Fruit fly (Drosophila melanogaster) whole organism, wandering third instar larva: ENCODE results near the gene CG18266.

Source experiments
- Abd-B ChIP-seq: fragments of >200 bp; optimal IDR thresholded peaks from 2 replicates; lab custom pipeline; 2017; ENCODE audit warnings: missing biosample characterization, missing genetic modification characterization
- CG32264 ChIP-seq: fragments of 200-800 bp; sonication (Bioruptor generic); optimal IDR thresholded peaks from 2 replicates; lab custom pipeline; 2016; ENCODE audit warnings: missing biosample characterization, missing genetic modification characterization
- CG9705 ChIP-seq: fragments of 200-800 bp; sonication (Bioruptor generic); optimal IDR thresholded peaks from 2 replicates; lab custom pipeline; 2018; ENCODE audit warnings: missing biosample characterization, mild to moderate bottlenecking, missing genetic modification characterization
- Dfd ChIP-seq: fragments of >200 bp; optimal IDR thresholded peaks from 2 replicates; lab custom pipeline; 2017; ENCODE audit warnings: missing biosample characterization, missing genetic modification characterization
- Dif ChIP-seq: fragments of 200-275, 200-300 bp; sonication (Bioruptor generic); optimal IDR thresholded peaks from 2 replicates; lab custom pipeline; 2018; ENCODE audit warnings: missing biosample characterization, missing genetic modification characterization; ENCODE audit not compliant: partially characterized antibody
- GATAd ChIP-seq: sonication (Bioruptor generic); optimal IDR thresholded peaks from 2 replicates; lab custom pipeline; 2016; ENCODE audit warnings: missing biosample characterization, missing genetic modification characterization
- HLH106 ChIP-seq: fragments of 200-800 bp; optimal IDR thresholded peaks from 3 replicates; lab custom pipeline; 2019; ENCODE audit warnings: missing biosample characterization, mild to moderate bottlenecking, missing genetic modification characterization, moderate library complexity
- Hr78 ChIP-seq: fragments of >200 bp; optimal IDR thresholded peaks from 2 replicates; lab custom pipeline; 2017; ENCODE audit warnings: missing biosample characterization, missing genetic modification characterization
- Hr83 ChIP-seq: fragments of 200-300 bp; sonication (Bioruptor generic); optimal IDR thresholded peaks from 2 replicates; lab custom pipeline; 2016; ENCODE audit warnings: missing biosample characterization, mild to moderate bottlenecking, missing genetic modification characterization, moderate library complexity; ENCODE audit not compliant: poor library complexity, severe bottlenecking
- Mio ChIP-seq: sonication (Bioruptor generic); optimal IDR thresholded peaks from 2 replicates; lab custom pipeline; 2016; ENCODE audit warnings: missing biosample characterization, missing genetic modification characterization
- Myc ChIP-seq: fragments of >200 bp; optimal IDR thresholded peaks from 2 replicates; lab custom pipeline; 2017
- OdsH ChIP-seq: fragments of 200-800 bp; sonication (Bioruptor generic); optimal IDR thresholded peaks from 2 replicates; lab custom pipeline; 2016; ENCODE audit warnings: missing biosample characterization, mild to moderate bottlenecking, missing genetic modification characterization
- Rel ChIP-seq, 2 experiments: fragments of 200-800 bp; sonication (Bioruptor generic) in 1 of 2; optimal IDR thresholded peaks; 2 replicates in 1 of 2; 3 replicates in 1 of 2; lab custom pipeline; 2016 to 2019; ENCODE audit warnings: mild to moderate bottlenecking in 2 of 2, missing biosample characterization in 2 of 2, missing genetic modification characterization in 2 of 2, moderate library complexity in 1 of 2
- br ChIP-seq: fragments of 200-800 bp; sonication (Bioruptor generic); optimal IDR thresholded peaks from 2 replicates; lab custom pipeline; 2016; ENCODE audit warnings: missing biosample characterization, missing genetic modification characterization
- brk ChIP-seq: fragments of 200-800 bp; sonication (Bioruptor generic); optimal IDR thresholded peaks from 2 replicates; lab custom pipeline; 2016; ENCODE audit warnings: missing biosample characterization, mild to moderate bottlenecking, missing genetic modification characterization
- dmrt93B ChIP-seq: fragments of 200-800 bp; sonication (Bioruptor generic); optimal IDR thresholded peaks from 2 replicates; lab custom pipeline; 2018; ENCODE audit warnings: missing biosample characterization, mild to moderate bottlenecking, missing genetic modification characterization
- dsf ChIP-seq: sonication (Bioruptor generic); optimal IDR thresholded peaks from 2 replicates; lab custom pipeline; 2016; ENCODE audit warnings: missing biosample characterization, missing genetic modification characterization, borderline replicate concordance
- ey ChIP-seq: fragments of 200-800 bp; sonication (Bioruptor generic); optimal IDR thresholded peaks from 2 replicates; lab custom pipeline; 2016; ENCODE audit warnings: missing biosample characterization, missing genetic modification characterization
- foxo ChIP-seq, 2 experiments: fragments of 200-800 bp; sonication (Bioruptor generic); optimal IDR thresholded peaks; 2 replicates in 1 of 2; 3 replicates in 1 of 2; lab custom pipeline; 2016 to 2017; ENCODE audit warnings: missing biosample characterization in 2 of 2, missing genetic modification characterization in 2 of 2
- fru ChIP-seq: fragments of 200-800 bp; sonication (Bioruptor generic); optimal IDR thresholded peaks from 3 replicates; lab custom pipeline; 2016; ENCODE audit warnings: missing biosample characterization, mild to moderate bottlenecking, missing genetic modification characterization
- h ChIP-seq: fragments of 200-800 bp; sonication (Bioruptor generic); optimal IDR thresholded peaks from 3 replicates; lab custom pipeline; 2016; ENCODE audit warnings: missing biosample characterization, mild to moderate bottlenecking, missing genetic modification characterization
- lola ChIP-seq: fragments of >200 bp; optimal IDR thresholded peaks from 2 replicates; lab custom pipeline; 2017; ENCODE audit warnings: missing biosample characterization, missing genetic modification characterization
- pan ChIP-seq: fragments of >200 bp; optimal IDR thresholded peaks from 2 replicates; lab custom pipeline; 2017
- psq ChIP-seq: fragments of 200-800 bp; sonication (Bioruptor generic); optimal IDR thresholded peaks from 3 replicates; lab custom pipeline; 2017; ENCODE audit warnings: missing biosample characterization, mild to moderate bottlenecking, missing genetic modification characterization, moderate library complexity
- rgr ChIP-seq: fragments of 200-800 bp; sonication (Bioruptor generic); optimal IDR thresholded peaks from 3 replicates; lab custom pipeline; 2016; ENCODE audit warnings: missing biosample characterization, mild to moderate bottlenecking, missing genetic modification characterization
- sage ChIP-seq: fragments of 200-800 bp; sonication (Bioruptor generic); optimal IDR thresholded peaks from 2 replicates; lab custom pipeline; 2016; ENCODE audit warnings: missing biosample characterization, mild to moderate bottlenecking, missing genetic modification characterization
- sv ChIP-seq: fragments of 200-800 bp; sonication (Bioruptor generic); optimal IDR thresholded peaks from 3 replicates; lab custom pipeline; 2016; ENCODE audit warnings: missing biosample characterization, missing genetic modification characterization
- tai ChIP-seq: sonication (Bioruptor generic); optimal IDR thresholded peaks from 2 replicates; lab custom pipeline; 2016; ENCODE audit warnings: missing biosample characterization, missing genetic modification characterization
- woc ChIP-seq: sonication (Bioruptor generic); optimal IDR thresholded peaks from 2 replicates; lab custom pipeline; 2016; ENCODE audit warnings: missing biosample characterization, mild to moderate bottlenecking, missing genetic modification characterization

Gene CG18266

DNA sequence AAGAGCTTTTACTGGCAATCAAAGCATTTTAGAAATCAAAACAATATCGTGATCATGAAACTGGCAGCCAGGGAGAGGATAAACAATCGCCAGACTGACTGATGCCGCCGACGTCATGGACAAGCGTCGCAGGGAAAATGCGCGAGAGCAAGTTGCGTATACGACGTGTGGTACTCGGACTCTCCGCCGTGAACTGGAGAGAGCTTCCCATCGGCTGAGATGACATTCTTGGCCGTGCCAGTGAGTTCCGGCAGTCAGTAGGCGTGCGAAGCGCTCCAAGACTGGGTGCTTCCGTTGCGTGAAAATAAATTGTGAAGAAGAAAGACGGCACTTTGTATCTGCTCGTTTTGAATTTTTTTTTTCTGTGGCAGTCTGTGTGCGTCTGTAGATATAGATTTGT, 41.8 kb upstream of the CG18266 start, which contains the start of gene GluRIIA:
TSS of gene GluRIIA (plus strand) at position 255 of the 400 bp plus-strand sequence.
- no peak for TF ChIP-seq Abd-B
- no peak for TF ChIP-seq h (GFP tag; lab: Kevin White, UChicago)

DNA sequence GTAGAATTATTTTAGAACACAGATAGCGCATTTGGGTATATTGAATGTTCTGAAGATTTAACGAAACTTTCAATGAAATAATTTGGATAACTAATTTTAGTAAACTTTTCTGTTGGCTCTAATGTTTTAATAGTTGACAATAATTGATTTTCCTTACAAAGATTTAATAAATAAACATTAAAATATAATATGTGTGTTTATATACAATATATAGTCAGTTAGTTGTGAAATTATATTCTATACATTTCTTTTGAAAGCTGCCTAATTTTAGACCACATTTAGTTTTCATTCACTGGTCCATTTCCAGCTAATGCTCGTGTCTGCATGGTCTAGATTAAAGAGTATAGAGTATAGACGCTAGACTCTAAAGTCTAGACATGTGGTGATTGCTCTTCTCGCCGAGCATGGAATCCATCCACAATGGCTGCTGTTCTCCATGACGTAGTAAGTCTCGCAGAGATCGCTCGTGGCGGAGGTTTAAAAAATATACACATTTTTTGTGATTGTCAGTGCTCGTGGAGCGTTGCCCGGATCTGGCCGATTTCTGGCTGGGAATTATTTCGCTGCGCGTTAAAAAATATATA, 37.7 kb upstream of the CG18266 start, which contains the start of gene GluRIIB:
TSS of gene GluRIIB (plus strand) at position 534 of the 584 bp plus-strand sequence.
- TF ChIP-seq woc (GFP tag; lab: Kevin White, UChicago) (no peak), sage (GFP tag; lab: Kevin White, UChicago) (no peak), pan (lab: Kevin White, UChicago) (no peak), lola (GFP tag; lab: Kevin White, UChicago) (no peak), ey (GFP tag; lab: Kevin White, UChicago) (no peak), CG9705 (GFP tag; lab: Kevin White, UChicago) (no peak), psq (GFP tag; lab: Kevin White, UChicago) (no peak), CG32264 (GFP tag; lab: Kevin White, UChicago) (no peak), tai (GFP tag; lab: Kevin White, UChicago) (no peak), Hr78 (GFP tag; lab: Kevin White, UChicago) (no peak), Hr83 (no peak), h (GFP tag; lab: Kevin White, UChicago) (no peak)

DNA sequence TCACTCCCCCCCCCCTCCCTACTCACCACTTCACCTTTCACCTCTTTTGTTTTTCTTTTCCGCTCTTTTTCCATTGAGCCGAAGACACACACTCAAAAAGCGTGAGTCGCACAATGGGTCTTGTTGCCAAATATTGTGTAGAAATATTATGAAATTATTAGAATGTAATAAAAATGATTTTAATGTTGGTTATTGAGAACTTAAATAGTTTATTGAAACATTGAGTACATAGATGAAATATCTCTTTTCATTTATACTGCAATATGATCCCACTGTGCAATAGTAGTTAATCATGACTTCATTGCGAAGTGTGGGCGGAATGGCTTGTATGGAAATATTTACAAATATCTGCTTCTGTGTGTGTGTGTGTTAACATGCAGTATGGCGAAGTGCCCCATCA, 29.5 kb upstream of the CG18266 start:
- TF ChIP-seq CG9705 (GFP tag; lab: Kevin White, UChicago) (no peak), foxo (GFP tag; optimal IDR thresholded peaks at IDR 0.05; lab: Kevin White, UChicago) (peak in 1 of 2 experiments; percentile 2), Myc (lab: Kevin White, UChicago) (no peak), HLH106 (tag; lab: Kevin White, UChicago) (peak; percentile 14)
- TF ChIP-seq, all 38 proteins: peak for 2

DNA sequence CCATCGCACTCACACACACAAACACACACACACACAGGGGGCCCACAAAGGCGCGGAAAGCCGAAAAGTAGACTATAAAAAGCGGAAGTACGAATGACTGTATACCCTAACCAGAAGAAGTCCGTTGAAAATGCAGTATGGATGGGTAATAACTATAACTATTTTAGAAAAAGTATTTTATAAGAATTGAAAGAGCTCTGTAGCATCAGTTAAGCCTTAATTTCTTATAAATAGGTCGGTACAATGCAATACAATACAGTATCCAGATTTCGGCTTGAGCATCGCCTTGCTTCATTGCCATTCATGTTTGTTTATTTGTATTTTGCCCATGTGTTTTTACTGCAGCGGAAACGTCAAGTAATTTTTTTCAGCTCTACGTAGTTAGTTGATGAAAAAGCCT, 27.1 kb upstream of the CG18266 start:
- TF ChIP-seq fru (GFP tag; lab: Kevin White, UChicago) (peak; percentile 40), woc (GFP tag; lab: Kevin White, UChicago) (no peak), rgr (GFP tag; lab: Kevin White, UChicago) (peak; percentile 24), Rel (GFP tag; optimal IDR thresholded peaks at IDR 0.05; lab: Kevin White, UChicago) (no peak), Rel (tag; optimal IDR thresholded peaks at IDR 0.05; lab: Kevin White, UChicago) (no peak), lola (GFP tag; lab: Kevin White, UChicago) (no peak), h (GFP tag; lab: Kevin White, UChicago) (peak; percentile 35), ey (GFP tag; lab: Kevin White, UChicago) (peak; percentile 32), Dfd (GFP tag; lab: Kevin White, UChicago) (peak; percentile 53), OdsH (GFP tag; lab: Kevin White, UChicago) (peak; percentile 23), foxo (GFP tag; optimal IDR thresholded peaks at IDR 0.05; lab: Kevin White, UChicago) (peak in 1 of 2 experiments; percentile 34), br (GFP tag; lab: Kevin White, UChicago) (no peak), HLH106 (tag; lab: Kevin White, UChicago) (peak; percentile 54), dmrt93B (GFP tag; lab: Kevin White, UChicago) (peak; percentile 12), tai (GFP tag; lab: Kevin White, UChicago) (no peak)

DNA sequence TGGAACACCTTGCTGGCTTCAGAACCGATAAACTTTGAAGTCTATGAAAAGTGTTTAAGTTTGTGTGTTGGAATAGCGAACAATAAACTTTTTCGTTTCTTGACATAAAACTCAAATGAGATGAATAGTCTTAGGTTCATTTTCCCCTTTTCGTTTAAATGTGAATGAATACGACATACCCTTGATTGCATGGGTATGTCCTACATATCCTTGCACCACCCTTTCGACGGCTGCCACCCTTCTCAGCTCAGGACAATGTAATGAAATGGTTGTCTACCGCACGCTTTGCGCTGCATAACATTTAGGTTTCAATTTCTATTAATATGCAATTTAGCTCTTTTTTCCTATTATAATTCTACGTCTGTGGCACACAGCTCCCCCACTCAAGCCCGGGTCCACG, 15.6 kb upstream of the CG18266 start, which contains the start of gene CG14011:
TSS of gene CG14011 (minus strand) at position 101 of the 400 bp plus-strand sequence.
- no peak for TF ChIP-seq Dfd (GFP tag; lab: Kevin White, UChicago)
- TF ChIP-seq brk (GFP tag; lab: Kevin White, UChicago), result no peak
- no peak for TF ChIP-seq Dif (GFP tag; lab: Kevin White, UChicago)
- no peak for TF ChIP-seq Mio (GFP tag; lab: Kevin White, UChicago)
- TF ChIP-seq tai (GFP tag; lab: Kevin White, UChicago), result no peak
- no peak for TF ChIP-seq dsf
- TF ChIP-seq pan (lab: Kevin White, UChicago), result no peak
- TF ChIP-seq GATAd (GFP tag; lab: Kevin White, UChicago), result no peak
- no peak for TF ChIP-seq sv (GFP tag; lab: Kevin White, UChicago)
- TF ChIP-seq br (GFP tag; lab: Kevin White, UChicago), result no peak
- no peak for TF ChIP-seq Hr83
- TF ChIP-seq CG32264 (GFP tag; lab: Kevin White, UChicago), result no peak
- TF ChIP-seq ey (GFP tag; lab: Kevin White, UChicago), result no peak
- TF ChIP-seq, all 38 proteins: peak for 0
